Fruit fly (Drosophila melanogaster) Kc167 (cell line): Measurements from ENCODE around the gene Abd-B.

Experiments
- Myc ChIP-seq: fragments of >200 bp; optimal IDR thresholded peaks from 2 replicates; lab custom pipeline; 2017; ENCODE audit warnings: missing external identifiers
- Sin3A ChIP-seq: fragments of >200 bp; optimal IDR thresholded peaks from 2 replicates; lab custom pipeline; 2018; ENCODE audit warnings: missing external identifiers
- h ChIP-seq: fragments of >200 bp; optimal IDR thresholded peaks from 3 replicates; lab custom pipeline; 2018; ENCODE audit warnings: missing external identifiers
- insv ChIP-seq: fragments of >200 bp; optimal IDR thresholded peaks from 3 replicates; lab custom pipeline; 2018; ENCODE audit warnings: missing external identifiers
- psq ChIP-seq: fragments of >200 bp; optimal IDR thresholded peaks from 2 replicates; lab custom pipeline; 2017; ENCODE audit warnings: missing external identifiers
- ttk ChIP-seq: sonication (Bioruptor generic); optimal IDR thresholded peaks from 2 replicates; lab custom pipeline; 2017; ENCODE audit warnings: missing external identifiers

The Abd-B gene

dm6 chr3R:16913300-16913928, 58.6 kb downstream of the Abd-B start:
- TF ChIP-seq ttk, result no peak
- no peak for TF ChIP-seq psq (lab: Kevin White, UChicago)
- TF ChIP-seq insv (lab: Kevin White, UChicago), result no peak
- no peak for TF ChIP-seq Myc (lab: Kevin White, UChicago)
- no peak for TF ChIP-seq h

- no peak for TF ChIP-seq Sin3A (lab: Kevin White, UChicago)
- no peak for TF ChIP-seq h
- no peak for TF ChIP-seq Myc (lab: Kevin White, UChicago)
- no peak for TF ChIP-seq psq (lab: Kevin White, UChicago)
- no peak for TF ChIP-seq ttk
- no peak for TF ChIP-seq insv (lab: Kevin White, UChicago)
Observed at dm6 chr3R:16907790-16908189, 64.2 kb downstream of the Abd-B start.

dm6 chr3R:16901995-16902394, 70.0 kb downstream of the Abd-B start:
- TF ChIP-seq ttk (no peak), h (no peak), Myc (lab: Kevin White, UChicago) (no peak), insv (lab: Kevin White, UChicago) (no peak), psq (lab: Kevin White, UChicago) (no peak), Sin3A (lab: Kevin White, UChicago) (no peak)

dm6 chr3R:16899659-16900022, 72.4 kb downstream of the Abd-B start:
- TF ChIP-seq psq (lab: Kevin White, UChicago), result no peak
- no peak for TF ChIP-seq ttk
- no peak for TF ChIP-seq h
- no peak for TF ChIP-seq Sin3A (lab: Kevin White, UChicago)
- no peak for TF ChIP-seq Myc (lab: Kevin White, UChicago)
- TF ChIP-seq insv (lab: Kevin White, UChicago), result no peak

- TF ChIP-seq Sin3A (lab: Kevin White, UChicago), result no peak
- no peak for TF ChIP-seq psq (lab: Kevin White, UChicago)
- TF ChIP-seq h, result no peak
- no peak for TF ChIP-seq Myc (lab: Kevin White, UChicago)
- TF ChIP-seq ttk, result no peak
- TF ChIP-seq insv (lab: Kevin White, UChicago), result no peak
Observed at dm6 chr3R:16898791-16899658, 73.0 kb downstream of the Abd-B start.

- TF ChIP-seq Myc (lab: Kevin White, UChicago), result no peak
- no peak for TF ChIP-seq Sin3A (lab: Kevin White, UChicago)
- no peak for TF ChIP-seq h
- no peak for TF ChIP-seq psq (lab: Kevin White, UChicago)
- TF ChIP-seq ttk, result no peak
- TF ChIP-seq insv (lab: Kevin White, UChicago), result no peak
Observed at dm6 chr3R:16898385-16898784, 73.7 kb downstream of the Abd-B start.

- TF ChIP-seq ttk, result no peak
- TF ChIP-seq h, result no peak
- no peak for TF ChIP-seq insv (lab: Kevin White, UChicago)
- no peak for TF ChIP-seq psq (lab: Kevin White, UChicago)
- TF ChIP-seq Myc (lab: Kevin White, UChicago), result no peak
- no peak for TF ChIP-seq Sin3A (lab: Kevin White, UChicago)
Observed at dm6 chr3R:16896193-16896592, 75.8 kb downstream of the Abd-B start, which contains the start of gene MSAmiP. Gene MSAmiP, minus strand, starts transcription at chr3R:16896293.

- no peak for TF ChIP-seq h
- TF ChIP-seq ttk, result no peak
- no peak for TF ChIP-seq Sin3A (lab: Kevin White, UChicago)
- no peak for TF ChIP-seq psq (lab: Kevin White, UChicago)
- TF ChIP-seq insv (lab: Kevin White, UChicago), result no peak
- TF ChIP-seq Myc (lab: Kevin White, UChicago), result no peak
Observed at dm6 chr3R:16893325-16893724, 78.7 kb downstream of the Abd-B start.

dm6 chr3R:16891995-16892394, 80.0 kb downstream of the Abd-B start:
- no peak for TF ChIP-seq psq (lab: Kevin White, UChicago)
- TF ChIP-seq Myc (lab: Kevin White, UChicago), result no peak
- TF ChIP-seq h, result no peak
- TF ChIP-seq Sin3A (lab: Kevin White, UChicago), result no peak
- no peak for TF ChIP-seq insv (lab: Kevin White, UChicago)
- no peak for TF ChIP-seq ttk

dm6 chr3R:16886431-16887154, 85.4 kb downstream of the Abd-B start:
- TF ChIP-seq insv (lab: Kevin White, UChicago) (no peak), Sin3A (lab: Kevin White, UChicago) (no peak), h (no peak), ttk (no peak), Myc (lab: Kevin White, UChicago) (no peak), psq (lab: Kevin White, UChicago) (no peak)

- TF ChIP-seq psq (lab: Kevin White, UChicago), result no peak
- no peak for TF ChIP-seq h
- no peak for TF ChIP-seq ttk
- no peak for TF ChIP-seq Sin3A (lab: Kevin White, UChicago)
- TF ChIP-seq insv (lab: Kevin White, UChicago), result no peak
- no peak for TF ChIP-seq Myc (lab: Kevin White, UChicago)
Observed at dm6 chr3R:16884556-16884955, 87.5 kb downstream of the Abd-B start.
